Worm (Caenorhabditis elegans) whole organism, L4 larva: ENCODE results near the gene otpl-1.
A peak's percentile ranks its signal among the peaks of the same experiment; 100 is the strongest.

ENCODE experiments used
- F10B5.3 ChIP-seq: sonication (generic microtip); optimal IDR thresholded peaks from 2 replicates; lab custom pipeline; 2016; ENCODE audit warnings: mild to moderate bottlenecking, missing genetic modification characterization, missing compliant biosample characterization
- ZK337.2 ChIP-seq: fragments of 200-800 bp; sonication (Bioruptor generic); IDR thresholded peaks from 2 replicates; pipeline ENCODE4 v1.3.6; 2022; ENCODE audit warnings: missing genetic modification reagents, missing genetic modification characterization, missing compliant biosample characterization
- aha-1 ChIP-seq: fragments of 150-350 bp; peaks from one replicate; lab custom pipeline; 2014; ENCODE audit warnings: missing biosample characterization, missing genetic modification characterization
- arid-1 ChIP-seq: fragments of 200-800 bp; sonication (Bioruptor generic); conservative IDR thresholded peaks from 2 replicates; pipeline ENCODE4 v1.3.6; 2022; ENCODE audit warnings: missing genetic modification reagents, missing genetic modification characterization, missing compliant biosample characterization
- ceh-20 ChIP-seq: fragments of 200-800 bp; sonication (Bioruptor generic); IDR thresholded peaks from 2 replicates; pipeline ENCODE4 v1.3.6; 2022; ENCODE audit warnings: missing genetic modification reagents, missing genetic modification characterization, missing compliant biosample characterization
- ceh-32 ChIP-seq: sonication (generic microtip); optimal IDR thresholded peaks from 2 replicates; lab custom pipeline; 2016; ENCODE audit warnings: mild to moderate bottlenecking, missing genetic modification characterization, missing compliant biosample characterization; ENCODE audit not compliant: poor library complexity
- ceh-62 ChIP-seq: sonication (generic microtip); optimal IDR thresholded peaks from 2 replicates; lab custom pipeline; 2017; ENCODE audit warnings: missing biosample characterization, missing genetic modification characterization
- ceh-82 ChIP-seq: sonication (generic microtip); optimal IDR thresholded peaks from 2 replicates; lab custom pipeline; 2017; ENCODE audit warnings: missing biosample characterization, missing genetic modification characterization
- cey-2 ChIP-seq: sonication (generic microtip); optimal IDR thresholded peaks from 3 replicates; lab custom pipeline; 2017; ENCODE audit warnings: missing genetic modification characterization, mild to moderate bottlenecking, missing compliant biosample characterization, antibody characterized with exemption, borderline replicate concordance; ENCODE audit not compliant: insufficient read depth
- daf-12 ChIP-seq: fragments of 150-350 bp; optimal IDR thresholded peaks from 2 replicates; lab custom pipeline; 2014; ENCODE audit warnings: missing biosample characterization, missing genetic modification reagents, missing genetic modification characterization
- daf-8 ChIP-seq: fragments of 200-800 bp; sonication (Bioruptor generic); IDR thresholded peaks from 2 replicates; pipeline ENCODE4 v1.3.6; 2022; ENCODE audit warnings: missing genetic modification characterization, missing compliant biosample characterization
- dmd-6 ChIP-seq: fragments of 200-800 bp; sonication (Bioruptor generic); IDR thresholded peaks from 2 replicates; pipeline ENCODE4 v1.3.6; 2022; ENCODE audit warnings: missing genetic modification reagents, missing genetic modification characterization, missing compliant biosample characterization
- dmd-8 ChIP-seq: fragments of 200-800 bp; sonication (Bioruptor generic); IDR thresholded peaks from 2 replicates; pipeline ENCODE4 v1.3.6; 2022; ENCODE audit warnings: missing genetic modification characterization, missing compliant biosample characterization
- dmd-9 ChIP-seq: fragments of 200-800 bp; sonication (Bioruptor generic); IDR thresholded peaks from 2 replicates; pipeline ENCODE4 v1.3.6; 2022; ENCODE audit warnings: missing genetic modification reagents, missing genetic modification characterization, missing compliant biosample characterization
- egl-27 ChIP-seq: sonication (generic microtip); optimal IDR thresholded peaks from 3 replicates; lab custom pipeline; 2017; ENCODE audit warnings: missing biosample characterization, missing genetic modification reagents, missing genetic modification characterization
- fkh-10 ChIP-seq: fragments of 150-350 bp; optimal IDR thresholded peaks from 2 replicates; lab custom pipeline; 2014; ENCODE audit warnings: missing biosample characterization, missing genetic modification reagents, missing genetic modification characterization
- gei-8 ChIP-seq: fragments of 200-800 bp; sonication (Bioruptor generic); optimal IDR thresholded peaks from 2 replicates; lab custom pipeline; 2018; ENCODE audit warnings: mild to moderate bottlenecking, missing genetic modification characterization, missing compliant biosample characterization
- hlh-30 ChIP-seq: sonication (generic microtip); optimal IDR thresholded peaks from 2 replicates; lab custom pipeline; 2017; ENCODE audit warnings: antibody characterized with exemption, mild to moderate bottlenecking, missing genetic modification characterization, missing compliant biosample characterization; ENCODE audit not compliant: insufficient read depth
- jun-1 ChIP-seq: fragments of 150-350 bp; optimal IDR thresholded peaks from 2 replicates; lab custom pipeline; 2014; ENCODE audit warnings: missing biosample characterization, missing genetic modification reagents, missing genetic modification characterization
- lin-1 ChIP-seq: fragments of 200-800 bp; sonication (Bioruptor generic); IDR thresholded peaks from 2 replicates; pipeline ENCODE4 v1.3.6; 2022; ENCODE audit warnings: missing genetic modification reagents, missing genetic modification characterization, missing compliant biosample characterization
- lin-39 ChIP-seq: fragments of 150-350 bp; optimal IDR thresholded peaks from 2 replicates; lab custom pipeline; 2014; ENCODE audit warnings: missing biosample characterization, missing genetic modification reagents, missing genetic modification characterization
- lir-3 ChIP-seq: sonication (generic microtip); optimal IDR thresholded peaks from 2 replicates; lab custom pipeline; 2016; ENCODE audit warnings: mild to moderate bottlenecking, missing genetic modification characterization, missing compliant biosample characterization
- madf-9 ChIP-seq: fragments of 200-800 bp; sonication (Bioruptor generic); conservative IDR thresholded peaks from 2 replicates; pipeline ENCODE4 v1.3.6; 2022; ENCODE audit warnings: missing genetic modification reagents, missing genetic modification characterization, missing compliant biosample characterization
- mdl-1 ChIP-seq, 2 experiments: fragments of 150-350 bp in 1 of 2; sonication (generic microtip) in 1 of 2; optimal IDR thresholded peaks; 2 replicates each; lab custom pipeline; 2014 to 2017; ENCODE audit warnings: missing biosample characterization in 2 of 2, missing genetic modification characterization in 2 of 2
- mes-2 ChIP-seq: sonication (generic microtip); optimal IDR thresholded peaks from 2 replicates; lab custom pipeline; 2016; ENCODE audit warnings: missing genotype, mild to moderate bottlenecking, missing genetic modification characterization, missing compliant biosample characterization; ENCODE audit not compliant: poor library complexity, severe bottlenecking
- mxl-3 ChIP-seq: fragments of 200-800 bp; sonication (Bioruptor generic); optimal IDR thresholded peaks from 2 replicates; lab custom pipeline; 2018; ENCODE audit warnings: mild to moderate bottlenecking, missing genetic modification characterization, missing compliant biosample characterization
- nhr-10 ChIP-seq: fragments of 150-350 bp; optimal IDR thresholded peaks from 2 replicates; lab custom pipeline; 2014; ENCODE audit warnings: missing biosample characterization, missing genetic modification characterization
- nhr-102 ChIP-seq: sonication (generic microtip); optimal IDR thresholded peaks from 2 replicates; lab custom pipeline; 2016; ENCODE audit warnings: mild to moderate bottlenecking, missing genetic modification characterization, moderate library complexity, missing compliant biosample characterization
- nhr-11 ChIP-seq: fragments of 150-350 bp; optimal IDR thresholded peaks from 2 replicates; lab custom pipeline; 2014; ENCODE audit warnings: missing biosample characterization, missing genetic modification characterization
- nhr-25 ChIP-seq: sonication (generic microtip); optimal IDR thresholded peaks from 2 replicates; lab custom pipeline; 2017; ENCODE audit warnings: missing genetic modification characterization, mild to moderate bottlenecking, missing compliant biosample characterization, antibody characterized with exemption, moderate library complexity, borderline replicate concordance; ENCODE audit not compliant: insufficient read depth
- nhr-28 ChIP-seq: fragments of 150-350 bp; optimal IDR thresholded peaks from 2 replicates; lab custom pipeline; 2014; ENCODE audit warnings: missing biosample characterization, missing genetic modification characterization
- nhr-42 ChIP-seq: fragments of 200-800 bp; sonication (Bioruptor generic); IDR thresholded peaks from 2 replicates; pipeline ENCODE4 v1.3.6; 2022; ENCODE audit warnings: missing genetic modification characterization, missing compliant biosample characterization
- nhr-77 ChIP-seq: fragments of 150-350 bp; optimal IDR thresholded peaks from 2 replicates; lab custom pipeline; 2014; ENCODE audit warnings: missing biosample characterization, missing genetic modification characterization
- pqm-1 ChIP-seq: sonication (generic microtip); optimal IDR thresholded peaks from 2 replicates; lab custom pipeline; 2017; ENCODE audit warnings: missing biosample characterization, missing genetic modification characterization
- saeg-2 ChIP-seq: fragments of 200-800 bp; sonication (Bioruptor generic); IDR thresholded peaks from 2 replicates; pipeline ENCODE4 v1.3.6; 2022; ENCODE audit warnings: missing genetic modification reagents, missing genetic modification characterization, missing compliant biosample characterization
- sdz-12 ChIP-seq: fragments of 200-800 bp; sonication (Bioruptor generic); optimal IDR thresholded peaks from 2 replicates; lab custom pipeline; 2018; ENCODE audit warnings: mild to moderate bottlenecking, missing genetic modification characterization, missing compliant biosample characterization
- set-16 ChIP-seq: fragments of 200-800 bp; sonication (Bioruptor generic); IDR thresholded peaks from 2 replicates; pipeline ENCODE4 v1.3.6; 2022; ENCODE audit warnings: missing genetic modification reagents, missing genetic modification characterization, missing compliant biosample characterization
- snpc-1.2 ChIP-seq: fragments of 200-800 bp; sonication (Bioruptor generic); IDR thresholded peaks from 2 replicates; pipeline ENCODE4 v1.3.6; 2022; ENCODE audit warnings: missing genetic modification reagents, missing genetic modification characterization, missing compliant biosample characterization
- spr-3 ChIP-seq: fragments of 200-800 bp; sonication (Bioruptor generic); optimal IDR thresholded peaks from 2 replicates; lab custom pipeline; 2018; ENCODE audit warnings: mild to moderate bottlenecking, missing genetic modification characterization, missing compliant biosample characterization
- unc-62 ChIP-seq, 3 experiments: fragments of 150-350 bp in 1 of 3; sonication (generic microtip); optimal IDR thresholded peaks in 2 of 3; peaks in 1 of 3; 1 replicate in 1 of 3; 2 replicates in 2 of 3; lab custom pipeline; 2014 to 2017; ENCODE audit warnings: missing biosample characterization in 3 of 3, missing genetic modification characterization in 3 of 3, missing genetic modification reagents in 3 of 3, missing genotype in 1 of 3
- zag-1 ChIP-seq: fragments of 150-350 bp; optimal IDR thresholded peaks from 2 replicates; lab custom pipeline; 2014; ENCODE audit warnings: missing biosample characterization, missing genetic modification characterization
- zfp-2 ChIP-seq: sonication (generic microtip); optimal IDR thresholded peaks from 2 replicates; lab custom pipeline; 2016; ENCODE audit warnings: mild to moderate bottlenecking, missing genetic modification characterization, missing compliant biosample characterization
- zip-2 ChIP-seq: fragments of 150-350 bp; optimal IDR thresholded peaks from 2 replicates; lab custom pipeline; 2014; ENCODE audit warnings: missing biosample characterization, missing genetic modification characterization
- ztf-11 ChIP-seq: fragments of 150-350 bp; optimal IDR thresholded peaks from 2 replicates; lab custom pipeline; 2014; ENCODE audit warnings: missing biosample characterization, missing genetic modification characterization

Gene otpl-1

ce11 chrIV:3608547-3609222 lies 39.9 kb downstream of the otpl-1 start (continued):
- TF ChIP-seq spr-3 (GFP tag; lab: Kevin White, UChicago): no peak
- 0 out of 2 replicates have a peak, but pooled peaks have one; percentile 24 for TF ChIP-seq lin-1 (GFP tag; lab: Robert Waterston, UW)
- no peak for TF ChIP-seq zag-1 (tag; lab: Kevin White, UChicago)
- no peak for TF ChIP-seq egl-27 (tag; lab: Kevin White, UChicago)
- TF ChIP-seq aha-1: no peak

ce11 chrIV:3610987-3611386 lies 42.2 kb downstream of the otpl-1 start:
- no peak for TF ChIP-seq ceh-32
- no peak for TF ChIP-seq nhr-25 (tag; lab: Kevin White, UChicago)
- no peak for TF ChIP-seq hlh-30 (tag; lab: Kevin White, UChicago)
- TF ChIP-seq aha-1: peak; percentile 83
- TF ChIP-seq ZK337.2 (GFP tag; lab: Robert Waterston, UW): no peak
- no peak for TF ChIP-seq dmd-9 (GFP tag; lab: Robert Waterston, UW)
- TF ChIP-seq zip-2: no peak
- TF ChIP-seq nhr-10 (tag; lab: Kevin White, UChicago): no peak
- no peak for TF ChIP-seq saeg-2 (GFP tag; lab: Robert Waterston, UW)
- peak; percentile 59; the same call in 1 of the 2 replicates for TF ChIP-seq dmd-8 (GFP tag; lab: Robert Waterston, UW)

- peak; percentile 84 for TF ChIP-seq lin-1 (GFP tag; lab: Robert Waterston, UW)
- TF ChIP-seq ceh-82: no peak
- no peak for TF ChIP-seq zfp-2 (tag; lab: Kevin White, UChicago)
- TF ChIP-seq madf-9: no peak
- TF ChIP-seq nhr-11: no peak
- TF ChIP-seq ceh-20 (GFP tag; lab: Robert Waterston, UW): peak; percentile 82
- TF ChIP-seq zag-1 (tag; lab: Kevin White, UChicago): no peak
- TF ChIP-seq daf-12 (tag; lab: Kevin White, UChicago): no peak
- peak; percentile 86 for TF ChIP-seq nhr-102 (tag; lab: Kevin White, UChicago)
- peak; percentile 43 for TF ChIP-seq mes-2 (tag; lab: Kevin White, UChicago)
- TF ChIP-seq ztf-11 (tag; lab: Kevin White, UChicago): no peak
- TF ChIP-seq gei-8 (GFP tag; lab: Kevin White, UChicago): peak; percentile 59
- TF ChIP-seq dmd-6 (GFP tag; lab: Robert Waterston, UW): peak; percentile 87
- TF ChIP-seq ceh-32: no peak
- TF ChIP-seq nhr-42 (GFP tag; lab: Robert Waterston, UW): peak; percentile 59; the same call in 1 of the 2 replicates
- TF ChIP-seq set-16: peak; percentile 49; the same call in 1 of the 2 replicates
- TF ChIP-seq pqm-1 (tag; lab: Kevin White, UChicago): peak; percentile 82
- no peak for TF ChIP-seq ceh-62
- TF ChIP-seq fkh-10 (GFP tag; lab: Kevin White, UChicago): no peak
- TF ChIP-seq nhr-28: peak; percentile 89
- no peak for TF ChIP-seq spr-3 (GFP tag; lab: Kevin White, UChicago)
- TF ChIP-seq lin-39: no peak
- TF ChIP-seq saeg-2 (GFP tag; lab: Robert Waterston, UW): peak; percentile 76; the same call in 1 of the 2 replicates
- peak; percentile 55 for TF ChIP-seq jun-1 (tag; lab: Kevin White, UChicago)
- TF ChIP-seq sdz-12 (GFP tag; lab: Kevin White, UChicago): no peak
- peak; percentile 80 for TF ChIP-seq hlh-30 (tag; lab: Kevin White, UChicago)
- TF ChIP-seq lir-3 (tag; lab: Kevin White, UChicago): no peak
- TF ChIP-seq F10B5.3: no peak
- TF ChIP-seq snpc-1.2 (GFP tag; lab: Robert Waterston, UW): no peak
- peak; percentile 52 for TF ChIP-seq nhr-10 (tag; lab: Kevin White, UChicago)
- no peak for TF ChIP-seq arid-1
- TF ChIP-seq cey-2 (tag; lab: Kevin White, UChicago): no peak
- TF ChIP-seq nhr-77 (tag; lab: Kevin White, UChicago): peak; percentile 64
- TF ChIP-seq dmd-8 (GFP tag; lab: Robert Waterston, UW): 0 out of 2 replicates have a peak, but pooled peaks have one; percentile 10
- TF ChIP-seq mxl-3 (GFP tag; lab: Kevin White, UChicago): peak; percentile 62
- peak in 1 of 2 experiments; percentile 42 for TF ChIP-seq mdl-1 (tag; optimal IDR thresholded peaks at IDR 0.05; lab: Kevin White, UChicago)
- no peak for TF ChIP-seq zip-2
- no peak for TF ChIP-seq daf-8
- TF ChIP-seq unc-62 (GFP tag; optimal IDR thresholded peaks at IDR 0.05 in 1 of 2; lab: Kevin White, UChicago): no peak
- TF ChIP-seq unc-62 (tag; optimal IDR thresholded peaks at IDR 0.05; lab: Kevin White, UChicago): no peak
These were observed 43.1 kb downstream of the otpl-1 start for ce11 chrIV:3611845-3612244.
